Worm (Caenorhabditis elegans) whole organism, midembryonic: ENCODE data around the gene cyb-2.1.

ENCODE experiments used
- T22C8.4 ChIP-seq: fragments of 200-800 bp; sonication (Bioruptor generic); IDR thresholded peaks from 2 replicates; pipeline ENCODE4 v1.3.6; 2022; ENCODE audit warnings: missing genetic modification characterization, missing compliant biosample characterization
- cog-1 ChIP-seq: sonication (generic microtip); optimal IDR thresholded peaks from 2 replicates; lab custom pipeline; 2016; ENCODE audit warnings: missing genetic modification characterization, missing compliant biosample characterization
- flt-1 ChIP-seq: fragments of 200-800 bp; sonication (Bioruptor generic); IDR thresholded peaks from 2 replicates; pipeline ENCODE4 v1.3.6; 2022; ENCODE audit warnings: missing genetic modification characterization, missing compliant biosample characterization
- klf-2 ChIP-seq: fragments of 200-800 bp; sonication (Bioruptor generic); conservative IDR thresholded peaks from 2 replicates; pipeline ENCODE4 v1.3.6; 2022; ENCODE audit warnings: missing genetic modification reagents, missing genetic modification characterization, missing compliant biosample characterization
- med-1 ChIP-seq: sonication (generic microtip); optimal IDR thresholded peaks from 2 replicates; lab custom pipeline; 2017; ENCODE audit warnings: missing genetic modification characterization, mild to moderate bottlenecking, missing compliant biosample characterization, antibody characterized with exemption, missing genetic modification reagents; ENCODE audit not compliant: insufficient read depth
- ref-1 ChIP-seq: fragments of 200-800 bp; sonication (Bioruptor generic); conservative IDR thresholded peaks from 2 replicates; pipeline ENCODE4 v1.3.6; 2022; ENCODE audit warnings: missing genetic modification reagents, missing genetic modification characterization, missing compliant biosample characterization
- tab-1 ChIP-seq: fragments of 200-800 bp; sonication (Bioruptor generic); IDR thresholded peaks from 2 replicates; pipeline ENCODE4 v1.3.6; 2022; ENCODE audit warnings: missing genetic modification characterization, missing compliant biosample characterization
- ztf-23 ChIP-seq: fragments of 200-800 bp; sonication (Bioruptor generic); IDR thresholded peaks from 2 replicates; pipeline ENCODE4 v1.3.6; 2022; ENCODE audit warnings: missing genetic modification reagents, missing genetic modification characterization, missing compliant biosample characterization
- ztf-29 ChIP-seq: fragments of 200-800 bp; sonication (Bioruptor generic); IDR thresholded peaks from 2 replicates; pipeline ENCODE4 v1.3.6; 2022; ENCODE audit warnings: missing genetic modification reagents, missing genetic modification characterization, missing compliant biosample characterization

Gene cyb-2.1

ce11 chrIV:11031640-11032039 is 45.9 kb downstream of the cyb-2.1 start:
- TF ChIP-seq ztf-23 (GFP tag; lab: Robert Waterston, UW) (no peak), cog-1 (tag; lab: Kevin White, UChicago) (no peak)

ce11 chrIV:11032288-11032687 is 46.5 kb downstream of the cyb-2.1 start, which contains the start of gene hrg-6:
Gene hrg-6, plus strand, starts transcription at chrIV:11032588.
- TF ChIP-seq tab-1 (GFP tag; lab: Robert Waterston, UW) (no peak), cog-1 (tag; lab: Kevin White, UChicago) (no peak)

ce11 chrIV:11036222-11036621 is 50.4 kb downstream of the cyb-2.1 start, which contains the start of gene fkb-1:
Gene fkb-1, plus strand, starts transcription at chrIV:11036582.
- TF ChIP-seq med-1 (GFP tag; lab: Kevin White, UChicago), result no peak
- TF ChIP-seq T22C8.4 (GFP tag; lab: Robert Waterston, UW), result no peak
- no peak for TF ChIP-seq cog-1 (tag; lab: Kevin White, UChicago)
- TF ChIP-seq ztf-23 (GFP tag; lab: Robert Waterston, UW), result no peak
- TF ChIP-seq klf-2, result no peak
- no peak for TF ChIP-seq ztf-29 (GFP tag; lab: Robert Waterston, UW)
- TF ChIP-seq tab-1 (GFP tag; lab: Robert Waterston, UW), result no peak
- TF ChIP-seq ref-1 (GFP tag; lab: Robert Waterston, UW), result no peak
- TF ChIP-seq flt-1 (GFP tag; lab: Robert Waterston, UW), result no peak
